Fruit fly (Drosophila melanogaster): ENCODE results near the gene b.

Gene b

dm6 chr2L:13778648-13779047 lies 42.4 kb upstream of the b start (continued):
- TF ChIP-seq vfl (GFP tag; optimal IDR thresholded peaks at IDR 0.05) (no peak), CG1792 (GFP tag; optimal IDR thresholded peaks at IDR 0.05) (peak; percentile 14), CG32767 (GFP tag; IDR thresholded peaks at IDR 0.05) (no peak), D19B (GFP tag; optimal IDR thresholded peaks at IDR 0.05) (peak; percentile 9), usp (GFP tag; optimal IDR thresholded peaks at IDR 0.05) (no peak), corto (GFP tag; optimal IDR thresholded peaks at IDR 0.05) (no peak), CG5245 (GFP tag; optimal IDR thresholded peaks at IDR 0.05) (peak; percentile 19), Lhr (GFP tag; optimal IDR thresholded peaks at IDR 0.05) (no peak), ttk (GFP tag; IDR thresholded peaks at IDR 0.05) (peak; percentile 27; the same call in 1 of the 2 replicates), Bteb2 (GFP tag; optimal IDR thresholded peaks at IDR 0.05) (peak; percentile 52), CG7271 (tag; optimal IDR thresholded peaks at IDR 0.05) (no peak), peb (GFP tag; IDR thresholded peaks at IDR 0.05) (no peak), CG11093 (GFP tag; IDR thresholded peaks at IDR 0.05) (no peak), Dfd (GFP tag; optimal IDR thresholded peaks at IDR 0.05) (no peak), sd (tag; optimal IDR thresholded peaks at IDR 0.05) (no peak), seq (GFP tag; IDR thresholded peaks at IDR 0.05) (0 out of 2 replicates have a peak, but pooled peaks have one; percentile 46), pb (GFP tag; optimal IDR thresholded peaks at IDR 0.05) (no peak), CG3407 (GFP tag; optimal IDR thresholded peaks at IDR 0.05) (peak; percentile 49), CG32532 (GFP tag; IDR thresholded peaks at IDR 0.05) (peak; percentile 48), slou (GFP tag; optimal IDR thresholded peaks at IDR 0.05) (peak; percentile 36), Fer3 (tag; optimal IDR thresholded peaks at IDR 0.05) (peak; percentile 38), wor (GFP tag; IDR thresholded peaks at IDR 0.05) (no peak), cg (GFP tag; optimal IDR thresholded peaks at IDR 0.05) (no peak), CG7928 (GFP tag; optimal IDR thresholded peaks at IDR 0.05) (no peak), CG3065 (GFP tag; optimal IDR thresholded peaks at IDR 0.05) (no peak), en (GFP tag; optimal IDR thresholded peaks at IDR 0.05) (no peak), CG11456 (GFP tag; IDR thresholded peaks at IDR 0.05) (no peak), ap (GFP tag; IDR thresholded peaks at IDR 0.05) (no peak), tgo (GFP tag; IDR thresholded peaks at IDR 0.05) (0 out of 3 replicates have a peak, but pooled peaks have one; percentile 24), grau (tag; optimal IDR thresholded peaks at IDR 0.05) (peak; percentile 80), esg (GFP tag; conservative IDR thresholded peaks at IDR 0.05) (peak; percentile 50), tap (tag; optimal IDR thresholded peaks at IDR 0.05) (peak; percentile 39), Camta (GFP tag; optimal IDR thresholded peaks at IDR 0.05) (peak; percentile 17), CG12236 (GFP tag; optimal IDR thresholded peaks at IDR 0.05) (peak; percentile 13), CG9609 (GFP tag; optimal IDR thresholded peaks at IDR 0.05) (peak; percentile 18), CG6791 (GFP tag; IDR thresholded peaks at IDR 0.05; ENCODE audit: partially characterized antibody) (no peak), hth (optimal IDR thresholded peaks at IDR 0.05) (no peak), Hand (GFP tag; optimal IDR thresholded peaks at IDR 0.05) (peak; percentile 28), pfk (GFP tag; optimal IDR thresholded peaks at IDR 0.05) (no peak), CG11504 (tag; optimal IDR thresholded peaks at IDR 0.05) (peak; percentile 88), CG2120 (GFP tag; optimal IDR thresholded peaks at IDR 0.05) (peak; percentile 77), lab (GFP tag; optimal IDR thresholded peaks at IDR 0.05) (peak; percentile 50), Lpt (GFP tag; optimal IDR thresholded peaks at IDR 0.05) (no peak), pnt (GFP tag; optimal IDR thresholded peaks at IDR 0.05) (peak; percentile 12), stc (GFP tag; IDR thresholded peaks at IDR 0.05) (peak; percentile 63), Ets65A (GFP tag) (peak; percentile 93), ara (GFP tag; IDR thresholded peaks at IDR 0.05) (no peak), gro (GFP tag; optimal IDR thresholded peaks at IDR 0.05) (peak; percentile 62), CG10274 (GFP tag; optimal IDR thresholded peaks at IDR 0.05) (no peak), CG10543 (GFP tag; optimal IDR thresholded peaks at IDR 0.05) (no peak), jumu (GFP tag; optimal IDR thresholded peaks at IDR 0.05) (no peak), CG13296 (GFP tag; optimal IDR thresholded peaks at IDR 0.05) (peak; percentile 18), ssp (GFP tag; IDR thresholded peaks at IDR 0.05) (peak; percentile 41; the same call in 1 of the 2 replicates)

All from whole organism, embryonic.